Worm (Caenorhabditis elegans) whole organism, L2 larva: Measurements from ENCODE around the gene fbxa-167.

Experiments used
- F13H6.1 ChIP-seq: sonication (generic microtip); optimal IDR thresholded peaks from 2 replicates; lab custom pipeline; 2016; ENCODE audit warnings: missing genetic modification characterization, missing compliant biosample characterization
- R02D3.7 ChIP-seq: fragments of 150-350 bp; optimal IDR thresholded peaks from 2 replicates; lab custom pipeline; 2014; ENCODE audit warnings: missing biosample characterization, missing genetic modification characterization
- ZK546.5 ChIP-seq: sonication (generic microtip); optimal IDR thresholded peaks from 2 replicates; lab custom pipeline; 2017; ENCODE audit warnings: missing biosample characterization, missing genetic modification characterization
- alr-1 ChIP-seq: fragments of 150-350 bp; optimal IDR thresholded peaks from 2 replicates; lab custom pipeline; 2014; ENCODE audit warnings: missing biosample characterization, missing genetic modification characterization
- ama-1 ChIP-seq: fragments of 150-350 bp; optimal IDR thresholded peaks from 2 replicates; lab custom pipeline; 2018; ENCODE audit warnings: inconsistent platforms
- blmp-1 ChIP-seq: sonication (generic microtip); optimal IDR thresholded peaks from 2 replicates; lab custom pipeline; 2017; ENCODE audit warnings: missing genetic modification characterization, mild to moderate bottlenecking, missing compliant biosample characterization, antibody characterized with exemption, moderate library complexity; ENCODE audit not compliant: insufficient read depth
- ceh-16 ChIP-seq: fragments of 150-350 bp; optimal IDR thresholded peaks from 2 replicates; lab custom pipeline; 2014; ENCODE audit warnings: missing biosample characterization, missing genetic modification characterization
- ceh-82 ChIP-seq: fragments of 150-350 bp; optimal IDR thresholded peaks from 2 replicates; lab custom pipeline; 2014; ENCODE audit warnings: missing biosample characterization, missing genetic modification characterization
- crh-2 ChIP-seq: sonication (generic microtip); optimal IDR thresholded peaks from 2 replicates; lab custom pipeline; 2017; ENCODE audit warnings: missing biosample characterization, missing genetic modification characterization
- elt-1 ChIP-seq: fragments of 150-350 bp; optimal IDR thresholded peaks from 2 replicates; lab custom pipeline; 2014; ENCODE audit warnings: missing biosample characterization, missing genetic modification characterization
- elt-3 ChIP-seq: sonication (generic microtip); optimal IDR thresholded peaks from 2 replicates; lab custom pipeline; 2017; ENCODE audit warnings: missing biosample characterization, missing genetic modification characterization
- fos-1 ChIP-seq: fragments of 150-350 bp; optimal IDR thresholded peaks from 2 replicates; lab custom pipeline; 2014; ENCODE audit warnings: missing biosample characterization, missing genetic modification characterization
- gmeb-1 ChIP-seq: fragments of 150-350 bp; optimal IDR thresholded peaks from 2 replicates; lab custom pipeline; 2014; ENCODE audit warnings: missing biosample characterization, missing genetic modification characterization
- lin-11 ChIP-seq: fragments of 150-350 bp; sonication (generic microtip); optimal IDR thresholded peaks from 2 replicates; lab custom pipeline; 2014; ENCODE audit warnings: missing biosample characterization, missing genetic modification characterization, inconsistent platforms, mixed read lengths
- lin-39 ChIP-seq: fragments of 150-350 bp; optimal IDR thresholded peaks from 2 replicates; lab custom pipeline; 2014; ENCODE audit warnings: missing biosample characterization, missing genetic modification reagents, missing genetic modification characterization
- lsy-2 ChIP-seq, 2 experiments: fragments of 150-350 bp in 1 of 2; sonication (generic microtip) in 1 of 2; optimal IDR thresholded peaks; 2 replicates each; lab custom pipeline; 2014 to 2017; ENCODE audit warnings: missing biosample characterization in 2 of 2, missing genetic modification characterization in 2 of 2
- mab-5 ChIP-seq: fragments of 150-350 bp; optimal IDR thresholded peaks from 2 replicates; lab custom pipeline; 2014; ENCODE audit warnings: missing biosample characterization, missing genetic modification characterization
- mdl-1 ChIP-seq, 2 experiments: fragments of 150-350 bp in 1 of 2; sonication (generic microtip) in 1 of 2; optimal IDR thresholded peaks; 2 replicates each; lab custom pipeline; 2017; ENCODE audit warnings: missing biosample characterization in 2 of 2, missing genetic modification characterization in 2 of 2
- nhr-10 ChIP-seq: sonication (generic microtip); optimal IDR thresholded peaks from 2 replicates; lab custom pipeline; 2017; ENCODE audit warnings: missing biosample characterization, missing genetic modification characterization
- nhr-11 ChIP-seq: fragments of 150-350 bp; optimal IDR thresholded peaks from 2 replicates; lab custom pipeline; 2014; ENCODE audit warnings: missing biosample characterization, missing genetic modification characterization
- nhr-12 ChIP-seq: fragments of 150-350 bp; optimal IDR thresholded peaks from 2 replicates; lab custom pipeline; 2014; ENCODE audit warnings: missing biosample characterization, missing genetic modification characterization
- nhr-129 ChIP-seq: fragments of 150-350 bp; optimal IDR thresholded peaks from 2 replicates; lab custom pipeline; 2014; ENCODE audit warnings: missing biosample characterization, missing genetic modification characterization
- nhr-21 ChIP-seq: fragments of 150-350 bp; optimal IDR thresholded peaks from 2 replicates; lab custom pipeline; 2014; ENCODE audit warnings: missing biosample characterization, missing genetic modification characterization
- nhr-23 ChIP-seq: fragments of 150-350 bp; optimal IDR thresholded peaks from 2 replicates; lab custom pipeline; 2014; ENCODE audit warnings: missing biosample characterization, missing genetic modification reagents, missing genetic modification characterization
- nhr-25 ChIP-seq: fragments of 150-350 bp; sonication (generic microtip); optimal IDR thresholded peaks from 3 replicates; lab custom pipeline; 2014; ENCODE audit warnings: missing biosample characterization, missing genetic modification characterization
- nhr-77 ChIP-seq: fragments of 150-350 bp; optimal IDR thresholded peaks from 2 replicates; lab custom pipeline; 2014; ENCODE audit warnings: missing biosample characterization, missing genetic modification characterization
- peb-1 ChIP-seq: fragments of 150-350 bp; optimal IDR thresholded peaks from 2 replicates; lab custom pipeline; 2014; ENCODE audit warnings: missing biosample characterization, missing genetic modification characterization
- sem-4 ChIP-seq: fragments of 150-350 bp; optimal IDR thresholded peaks from 2 replicates; lab custom pipeline; 2014; ENCODE audit warnings: missing biosample characterization, missing genetic modification reagents, missing genetic modification characterization
- skn-1 ChIP-seq: sonication (generic microtip); optimal IDR thresholded peaks from 2 replicates; lab custom pipeline; 2017; ENCODE audit warnings: missing biosample characterization, missing genetic modification characterization
- sma-3 ChIP-seq: sonication (generic microtip); optimal IDR thresholded peaks from 2 replicates; lab custom pipeline; 2016; ENCODE audit warnings: missing genetic modification reagents, missing genetic modification characterization, missing compliant biosample characterization
- sma-9 ChIP-seq, 2 experiments: fragments of 150-350 bp in 1 of 2; sonication (generic microtip) in 1 of 2; optimal IDR thresholded peaks; 2 replicates each; lab custom pipeline; 2014 to 2016; ENCODE audit warnings: missing genetic modification characterization in 2 of 2, mild to moderate bottlenecking in 1 of 2, missing biosample characterization in 1 of 2, missing compliant biosample characterization in 1 of 2, missing genetic modification reagents in 1 of 2, moderate library complexity in 1 of 2
- unc-39 ChIP-seq: fragments of 150-350 bp; optimal IDR thresholded peaks from 2 replicates; lab custom pipeline; 2014; ENCODE audit warnings: missing biosample characterization, missing genetic modification characterization
- unc-55 ChIP-seq: fragments of 150-350 bp; sonication (generic microtip); optimal IDR thresholded peaks from 3 replicates; lab custom pipeline; 2014; ENCODE audit warnings: missing biosample characterization, missing genetic modification reagents, missing genetic modification characterization
- unc-62 ChIP-seq: fragments of 150-350 bp; optimal IDR thresholded peaks from 2 replicates; lab custom pipeline; 2014; ENCODE audit warnings: missing biosample characterization, missing genetic modification reagents, missing genetic modification characterization
- zag-1 ChIP-seq: fragments of 150-350 bp; optimal IDR thresholded peaks from 2 replicates; lab custom pipeline; 2014; ENCODE audit warnings: missing biosample characterization, missing genetic modification characterization
- ztf-1 ChIP-seq: fragments of 200-800 bp; sonication (Bioruptor generic); conservative IDR thresholded peaks from 2 replicates; pipeline ENCODE4 v1.3.6; 2022; ENCODE audit warnings: missing genetic modification characterization, missing compliant biosample characterization
- ztf-11 ChIP-seq: sonication (generic microtip); optimal IDR thresholded peaks from 2 replicates; lab custom pipeline; 2017; ENCODE audit warnings: missing biosample characterization, missing genetic modification characterization

The fbxa-167 gene

DNA sequence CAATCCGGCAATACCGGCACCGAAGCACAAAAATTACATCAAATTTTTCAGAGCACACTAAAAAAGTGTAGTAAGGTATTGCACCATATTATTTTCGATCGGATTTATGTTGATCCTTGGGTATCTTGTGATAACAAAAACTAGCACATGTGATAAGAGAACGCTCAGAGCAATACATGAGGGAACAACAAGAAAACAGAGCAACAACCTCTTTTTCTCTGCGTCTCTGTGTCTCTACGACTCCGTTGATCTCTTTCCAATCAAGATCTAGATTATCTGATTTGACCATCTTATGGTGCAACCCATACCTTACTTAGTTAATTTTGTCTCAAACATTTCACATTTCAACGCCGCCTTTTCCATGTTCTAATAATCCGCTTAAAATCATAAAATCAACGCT lies 9.1 kb upstream of the fbxa-167 start, which contains the start of gene tag-10:
Gene tag-10 (plus strand): TSS at position 347 of the 400 bp plus-strand sequence.
- peak; percentile 93 for TF ChIP-seq elt-1 (tag; lab: Kevin White, UChicago)
- peak; percentile 69 for TF ChIP-seq nhr-129 (tag; lab: Kevin White, UChicago)
- no peak for TF ChIP-seq R02D3.7 (tag; lab: Kevin White, UChicago)
- peak; percentile 68 for TF ChIP-seq sma-9 (GFP tag; optimal IDR thresholded peaks at IDR 0.05; lab: Kevin White, UChicago)
- TF ChIP-seq sma-9 (tag; optimal IDR thresholded peaks at IDR 0.05; lab: Kevin White, UChicago) = no peak

ce11 chrII:13636596-13636995 lies 4.7 kb upstream of the fbxa-167 start:
- no peak for TF ChIP-seq lsy-2 (tag; optimal IDR thresholded peaks at IDR 0.05; lab: Kevin White, UChicago)
- TF ChIP-seq sma-3 (GFP tag; lab: Kevin White, UChicago) = no peak
- no peak for TF ChIP-seq gmeb-1
- peak; percentile 77 for TF ChIP-seq ama-1 (lab: Kevin White, UChicago)
- TF ChIP-seq zag-1 (tag; lab: Kevin White, UChicago) = no peak
- no peak for TF ChIP-seq F13H6.1 (tag; lab: Kevin White, UChicago)
- no peak for TF ChIP-seq elt-1 (tag; lab: Kevin White, UChicago)
- no peak for TF ChIP-seq lin-39 (tag; lab: Kevin White, UChicago)
- no peak for TF ChIP-seq ceh-82 (tag; lab: Kevin White, UChicago)
- peak; percentile 23 for TF ChIP-seq nhr-21 (tag; lab: Kevin White, UChicago)
- TF ChIP-seq lin-11 (tag; lab: Kevin White, UChicago) = no peak
- TF ChIP-seq blmp-1 (tag; lab: Kevin White, UChicago) = peak; percentile 8
- no peak for TF ChIP-seq mab-5 (tag; lab: Kevin White, UChicago)
- TF ChIP-seq unc-62 (GFP tag; lab: Kevin White, UChicago) = no peak
- no peak for TF ChIP-seq unc-39
- TF ChIP-seq sem-4 (tag; lab: Kevin White, UChicago) = no peak
- peak; percentile 34 for TF ChIP-seq nhr-25 (tag; lab: Kevin White, UChicago)
- no peak for TF ChIP-seq unc-55 (GFP tag; lab: Kevin White, UChicago)
- TF ChIP-seq nhr-77 (tag; lab: Kevin White, UChicago) = no peak
- no peak for TF ChIP-seq nhr-12 (tag; lab: Kevin White, UChicago)

ce11 chrII:13637464-13637863 lies 3.8 kb upstream of the fbxa-167 start:
- TF ChIP-seq ZK546.5 (tag; lab: Kevin White, UChicago) (no peak), ama-1 (lab: Kevin White, UChicago) (peak; percentile 19)

ce11 chrII:13637941-13638489 lies 3.3 kb upstream of the fbxa-167 start, which contains the start of gene phdh-1:
phdh-1 (minus strand) TSS chrII:13638480.
- TF ChIP-seq sma-9 (GFP tag; optimal IDR thresholded peaks at IDR 0.05; lab: Kevin White, UChicago) (peak; percentile 51), sma-9 (tag; optimal IDR thresholded peaks at IDR 0.05; lab: Kevin White, UChicago) (no peak), alr-1 (tag; lab: Kevin White, UChicago) (no peak)

- peak; percentile 77 for TF ChIP-seq sma-9 (GFP tag; optimal IDR thresholded peaks at IDR 0.05; lab: Kevin White, UChicago)
- TF ChIP-seq sma-9 (tag; optimal IDR thresholded peaks at IDR 0.05; lab: Kevin White, UChicago) = no peak
- TF ChIP-seq nhr-10 (tag; lab: Kevin White, UChicago) = no peak
- no peak for TF ChIP-seq elt-3
- no peak for TF ChIP-seq unc-55 (GFP tag; lab: Kevin White, UChicago)
- TF ChIP-seq F13H6.1 (tag; lab: Kevin White, UChicago) = peak; percentile 51
- peak; percentile 67 for TF ChIP-seq fos-1 (tag; lab: Kevin White, UChicago)
- no peak for TF ChIP-seq nhr-23
- no peak for TF ChIP-seq unc-39
- TF ChIP-seq nhr-21 (tag; lab: Kevin White, UChicago) = peak; percentile 74
- no peak for TF ChIP-seq gmeb-1
- no peak for TF ChIP-seq mdl-1 (tag; optimal IDR thresholded peaks at IDR 0.05; lab: Kevin White, UChicago)
- TF ChIP-seq sma-3 (GFP tag; lab: Kevin White, UChicago) = peak; percentile 45
- no peak for TF ChIP-seq ztf-11 (tag; lab: Kevin White, UChicago)
- no peak for TF ChIP-seq lin-39 (tag; lab: Kevin White, UChicago)
- no peak for TF ChIP-seq ztf-1
- TF ChIP-seq peb-1 (tag; lab: Kevin White, UChicago) = no peak
- TF ChIP-seq ama-1 (lab: Kevin White, UChicago) = no peak
- peak; percentile 9 for TF ChIP-seq nhr-129 (tag; lab: Kevin White, UChicago)
- TF ChIP-seq R02D3.7 (tag; lab: Kevin White, UChicago) = no peak
- TF ChIP-seq lsy-2 (tag; optimal IDR thresholded peaks at IDR 0.05; lab: Kevin White, UChicago) = peak in 1 of 2 experiments; percentile 39
- TF ChIP-seq nhr-77 (tag; lab: Kevin White, UChicago) = no peak
- TF ChIP-seq nhr-25 (tag; lab: Kevin White, UChicago) = peak; percentile 86
- TF ChIP-seq ceh-16 (tag; lab: Kevin White, UChicago) = peak; percentile 71
- TF ChIP-seq skn-1 (tag; lab: Kevin White, UChicago) = no peak
- TF ChIP-seq elt-1 (tag; lab: Kevin White, UChicago) = peak; percentile 53
- TF ChIP-seq nhr-11 (tag; lab: Kevin White, UChicago) = no peak
- TF ChIP-seq blmp-1 (tag; lab: Kevin White, UChicago) = peak; percentile 53
- TF ChIP-seq crh-2 (tag; lab: Kevin White, UChicago) = peak; percentile 63
These were observed 2.7 kb upstream of the fbxa-167 start for ce11 chrII:13638576-13638975.
